Fruit fly (Drosophila melanogaster) whole organism, embryonic: ENCODE results near the gene AP-2mu.

Source experiments
- Abd-B ChIP-seq: fragments of 200-800 bp; sonication (Bioruptor generic); optimal IDR thresholded peaks from 2 replicates; lab custom pipeline; 2018; ENCODE audit warnings: missing biosample characterization, mild to moderate bottlenecking, missing genetic modification characterization, moderate library complexity
- B-H1 ChIP-seq: fragments of 200-800 bp; sonication (Bioruptor generic); IDR thresholded peaks from 3 replicates; pipeline ENCODE4 v1.3.6; 2022; ENCODE audit warnings: missing biosample characterization, missing genetic modification characterization
- Bgb ChIP-seq: fragments of 200-800 bp; sonication (Bioruptor generic); IDR thresholded peaks from 2 replicates; pipeline ENCODE4 v1.3.6; 2022; ENCODE audit warnings: missing biosample characterization, missing genetic modification characterization; ENCODE audit not compliant: partially characterized antibody
- Bteb2 ChIP-seq: fragments of 200-800 bp; sonication (Bioruptor generic); optimal IDR thresholded peaks from 2 replicates; lab custom pipeline; 2016; ENCODE audit warnings: missing biosample characterization, missing genetic modification characterization
- CG11560 ChIP-seq: fragments of 200-800 bp; sonication (Bioruptor generic); IDR thresholded peaks from 3 replicates; pipeline ENCODE4 v1.3.6; 2022; ENCODE audit warnings: missing biosample characterization, missing genetic modification characterization
- CG11695 ChIP-seq: fragments of 200-800 bp; sonication (Bioruptor generic); IDR thresholded peaks from 3 replicates; pipeline ENCODE4 v1.3.6; 2022; ENCODE audit warnings: missing biosample characterization, missing genetic modification characterization
- CG12155 ChIP-seq: fragments of 200-800 bp; sonication (Bioruptor generic); optimal IDR thresholded peaks from 3 replicates; lab custom pipeline; 2016; ENCODE audit warnings: missing biosample characterization, missing genetic modification characterization
- CG12391 ChIP-seq: fragments of 200-800 bp; sonication (Bioruptor generic); optimal IDR thresholded peaks from 3 replicates; lab custom pipeline; 2018; ENCODE audit warnings: missing biosample characterization, mild to moderate bottlenecking, missing genetic modification characterization, moderate library complexity
- CG14965 ChIP-seq: fragments of 200-800 bp; sonication (Bioruptor generic); optimal IDR thresholded peaks from 2 replicates; lab custom pipeline; 2016; ENCODE audit warnings: missing biosample characterization, missing genetic modification characterization, borderline replicate concordance
- CG1647 ChIP-seq: fragments of 200-800 bp; sonication (Bioruptor generic); optimal IDR thresholded peaks from 3 replicates; lab custom pipeline; 2016; ENCODE audit warnings: missing biosample characterization, missing genetic modification characterization
- CG16815 ChIP-seq: fragments of 200-800 bp; sonication (Bioruptor generic); optimal IDR thresholded peaks from 3 replicates; lab custom pipeline; 2017; ENCODE audit warnings: missing biosample characterization, mild to moderate bottlenecking, missing genetic modification characterization
- CG18764 ChIP-seq: fragments of 200-800 bp; sonication (Bioruptor generic); optimal IDR thresholded peaks from 3 replicates; lab custom pipeline; 2016; ENCODE audit warnings: missing biosample characterization, missing genetic modification characterization
- CG2120 ChIP-seq: fragments of 200-800 bp; sonication (Bioruptor generic); optimal IDR thresholded peaks from 3 replicates; lab custom pipeline; 2016; ENCODE audit warnings: missing biosample characterization, missing genetic modification characterization
- CG31365 ChIP-seq: fragments of 200-800 bp; sonication (Bioruptor generic); optimal IDR thresholded peaks from 2 replicates; lab custom pipeline; 2018; ENCODE audit warnings: missing biosample characterization, mild to moderate bottlenecking, missing genetic modification characterization
- CG31388 ChIP-seq: fragments of 200-800 bp; sonication (Bioruptor generic); optimal IDR thresholded peaks from 2 replicates; lab custom pipeline; 2016; ENCODE audit warnings: missing biosample characterization, missing genetic modification characterization
- CG32772 ChIP-seq: fragments of 200-800 bp; sonication (Bioruptor generic); IDR thresholded peaks from 2 replicates; pipeline ENCODE4 v1.3.6; 2022; ENCODE audit warnings: missing biosample characterization, missing genetic modification characterization
- CG3281 ChIP-seq: fragments of 200-800 bp; sonication (Bioruptor generic); optimal IDR thresholded peaks from 3 replicates; lab custom pipeline; 2017; ENCODE audit warnings: missing biosample characterization, mild to moderate bottlenecking, missing genetic modification characterization
- CG3838 ChIP-seq: fragments of 200-800 bp; sonication (Bioruptor generic); optimal IDR thresholded peaks from 3 replicates; lab custom pipeline; 2016; ENCODE audit warnings: missing biosample characterization, missing genetic modification characterization
- CG9932 ChIP-seq: fragments of 200-800 bp; sonication (Bioruptor generic); IDR thresholded peaks from 2 replicates; pipeline ENCODE4 v1.3.6; 2022; ENCODE audit warnings: missing biosample characterization, missing genetic modification characterization
- CTCF ChIP-seq: fragments of 200-800 bp; sonication (Bioruptor generic); optimal IDR thresholded peaks from 2 replicates; lab custom pipeline; 2017; ENCODE audit warnings: missing biosample characterization, mild to moderate bottlenecking, missing genetic modification characterization, moderate library complexity
- CoRest ChIP-seq: fragments of 200-800 bp; sonication (Bioruptor generic); optimal IDR thresholded peaks from 3 replicates; lab custom pipeline; 2018; ENCODE audit warnings: missing biosample characterization, mild to moderate bottlenecking, missing genetic modification characterization, moderate library complexity
- Dip2 ChIP-seq: fragments of 200-800 bp; sonication (Bioruptor generic); IDR thresholded peaks from 2 replicates; pipeline ENCODE4 v1.3.6; 2022; ENCODE audit warnings: missing biosample characterization, missing genetic modification characterization
- Gug ChIP-seq: fragments of 200-800 bp; sonication (Bioruptor generic); IDR thresholded peaks from 4 replicates; pipeline ENCODE4 v1.3.6; 2022; ENCODE audit warnings: missing biosample characterization, missing genetic modification characterization
- HmgD ChIP-seq: fragments of 200-800 bp; sonication (Bioruptor generic); optimal IDR thresholded peaks from 3 replicates; lab custom pipeline; 2016; ENCODE audit warnings: missing biosample characterization, missing genetic modification characterization
- NC2α ChIP-seq: fragments of 200-800 bp; sonication (Bioruptor generic); optimal IDR thresholded peaks from 2 replicates; lab custom pipeline; 2016; ENCODE audit warnings: missing biosample characterization, missing genetic modification characterization
- NfI ChIP-seq: fragments of 200-800 bp; sonication (Bioruptor generic); optimal IDR thresholded peaks from 3 replicates; lab custom pipeline; 2018; ENCODE audit warnings: missing biosample characterization, mild to moderate bottlenecking, missing genetic modification characterization, moderate library complexity
- Oaz ChIP-seq: fragments of 200-800 bp; sonication (Bioruptor generic); IDR thresholded peaks from 2 replicates; pipeline ENCODE4 v1.3.6; 2022; ENCODE audit warnings: missing biosample characterization, missing genetic modification characterization
- Rx ChIP-seq: fragments of 200-800 bp; sonication (Bioruptor generic); IDR thresholded peaks from 2 replicates; pipeline ENCODE4 v1.3.6; 2022; ENCODE audit warnings: missing biosample characterization, missing genetic modification characterization
- Scr ChIP-seq: fragments of 200-800 bp; sonication (Bioruptor generic); IDR thresholded peaks from 2 replicates; pipeline ENCODE4 v1.3.6; 2022; ENCODE audit warnings: missing biosample characterization, missing genetic modification characterization; ENCODE audit not compliant: partially characterized antibody
- Side ChIP-seq: fragments of 200-800 bp; sonication (Bioruptor generic); optimal IDR thresholded peaks from 2 replicates; lab custom pipeline; 2016; ENCODE audit warnings: missing biosample characterization, missing genetic modification characterization
- Sry-β ChIP-seq: fragments of 200-800 bp; sonication (Bioruptor generic); optimal IDR thresholded peaks from 2 replicates; lab custom pipeline; 2018; ENCODE audit warnings: missing biosample characterization, mild to moderate bottlenecking, missing genetic modification characterization, moderate library complexity
- Tbp ChIP-seq: fragments of >200 bp; optimal IDR thresholded peaks from 2 replicates; lab custom pipeline; 2018; ENCODE audit warnings: missing biosample characterization, missing genetic modification characterization
- Xbp1 ChIP-seq: fragments of 200-800 bp; sonication (Bioruptor generic); optimal IDR thresholded peaks from 3 replicates; lab custom pipeline; 2016; ENCODE audit warnings: missing biosample characterization, mild to moderate bottlenecking, missing genetic modification characterization
- ab ChIP-seq: fragments of 200-800 bp; sonication (Bioruptor generic); optimal IDR thresholded peaks from 2 replicates; lab custom pipeline; 2016; ENCODE audit warnings: missing biosample characterization, missing genetic modification characterization
- ac ChIP-seq: fragments of 200-800 bp; sonication (Bioruptor generic); optimal IDR thresholded peaks from 3 replicates; lab custom pipeline; 2017; ENCODE audit warnings: missing biosample characterization, mild to moderate bottlenecking, missing genetic modification characterization
- al ChIP-seq: fragments of 200-800 bp; sonication (Bioruptor generic); IDR thresholded peaks from 2 replicates; pipeline ENCODE4 v1.3.6; 2022; ENCODE audit warnings: missing biosample characterization, missing genetic modification characterization
- ap ChIP-seq: fragments of 200-800 bp; sonication (Bioruptor generic); IDR thresholded peaks from 2 replicates; pipeline ENCODE4 v1.3.6; 2022; ENCODE audit warnings: missing biosample characterization, missing genetic modification characterization
- ato ChIP-seq: fragments of 200-800 bp; sonication (Bioruptor generic); IDR thresholded peaks from 2 replicates; pipeline ENCODE4 v1.3.6; 2022; ENCODE audit warnings: missing biosample characterization, missing genetic modification characterization; ENCODE audit not compliant: partially characterized antibody
- chn ChIP-seq: fragments of 200-800 bp; sonication (Bioruptor generic); optimal IDR thresholded peaks from 2 replicates; lab custom pipeline; 2016; ENCODE audit warnings: missing biosample characterization, missing genetic modification characterization
- da ChIP-seq: fragments of 200-800 bp; sonication (Bioruptor generic); optimal IDR thresholded peaks from 2 replicates; lab custom pipeline; 2016; ENCODE audit warnings: missing biosample characterization, missing genetic modification characterization
- dimm ChIP-seq: fragments of 200-800 bp; sonication (Bioruptor generic); IDR thresholded peaks from 2 replicates; pipeline ENCODE4 v1.3.6; 2022; ENCODE audit warnings: missing biosample characterization, missing genetic modification characterization
- exex ChIP-seq: fragments of 200-800 bp; sonication (Bioruptor generic); optimal IDR thresholded peaks from 4 replicates; lab custom pipeline; 2018; ENCODE audit warnings: missing biosample characterization, mild to moderate bottlenecking, missing genetic modification characterization, moderate library complexity
- gem ChIP-seq: fragments of 200-800 bp; sonication (Bioruptor generic); optimal IDR thresholded peaks from 2 replicates; lab custom pipeline; 2019; ENCODE audit warnings: missing biosample characterization, mild to moderate bottlenecking, missing genetic modification characterization, moderate library complexity
- kay ChIP-seq: fragments of 200-800 bp; sonication (Bioruptor generic); optimal IDR thresholded peaks from 2 replicates; lab custom pipeline; 2016; ENCODE audit warnings: missing biosample characterization, missing genetic modification characterization
- mld ChIP-seq: fragments of 200-800 bp; sonication (Bioruptor generic); IDR thresholded peaks from 3 replicates; pipeline ENCODE4 v1.3.6; 2022; ENCODE audit warnings: missing biosample characterization, missing genetic modification characterization; ENCODE audit not compliant: partially characterized antibody
- otp ChIP-seq: fragments of 200-800 bp; sonication (Bioruptor generic); IDR thresholded peaks from 3 replicates; pipeline ENCODE4, ENCODE4 v1.3.6; 2022; ENCODE audit warnings: missing biosample characterization, missing genetic modification characterization
- pzg ChIP-seq: fragments of 200-800 bp; sonication (Bioruptor generic); optimal IDR thresholded peaks from 3 replicates; lab custom pipeline; 2018; ENCODE audit warnings: missing biosample characterization, mild to moderate bottlenecking, missing genetic modification characterization, moderate library complexity
- salm ChIP-seq: fragments of 200-800 bp; sonication (Bioruptor generic); optimal IDR thresholded peaks from 2 replicates; lab custom pipeline; 2018; ENCODE audit warnings: missing biosample characterization, mild to moderate bottlenecking, missing genetic modification characterization
- so ChIP-seq: fragments of 200-800 bp; sonication (Bioruptor generic); IDR thresholded peaks from 3 replicates; pipeline ENCODE4 v1.3.6; 2022; ENCODE audit warnings: missing biosample characterization, missing genetic modification characterization
- tgo ChIP-seq: fragments of 200-800 bp; sonication (Bioruptor generic); IDR thresholded peaks from 3 replicates; pipeline ENCODE4 v1.3.6; 2022; ENCODE audit warnings: missing biosample characterization, missing genetic modification characterization
- tio ChIP-seq: fragments of 200-800 bp; sonication (Bioruptor generic); optimal IDR thresholded peaks from 2 replicates; lab custom pipeline; 2017; ENCODE audit warnings: missing biosample characterization, missing genetic modification characterization, inconsistent platforms
- unpg ChIP-seq: fragments of 200-800 bp; sonication (Bioruptor generic); optimal IDR thresholded peaks from 3 replicates; lab custom pipeline; 2018; ENCODE audit warnings: missing biosample characterization, mild to moderate bottlenecking, missing genetic modification characterization, moderate library complexity
- zen ChIP-seq: fragments of 200-800 bp; sonication (Bioruptor generic); optimal IDR thresholded peaks from 3 replicates; lab custom pipeline; 2018; ENCODE audit warnings: missing biosample characterization, mild to moderate bottlenecking, missing genetic modification characterization, moderate library complexity

AP-2mu gene

DNA sequence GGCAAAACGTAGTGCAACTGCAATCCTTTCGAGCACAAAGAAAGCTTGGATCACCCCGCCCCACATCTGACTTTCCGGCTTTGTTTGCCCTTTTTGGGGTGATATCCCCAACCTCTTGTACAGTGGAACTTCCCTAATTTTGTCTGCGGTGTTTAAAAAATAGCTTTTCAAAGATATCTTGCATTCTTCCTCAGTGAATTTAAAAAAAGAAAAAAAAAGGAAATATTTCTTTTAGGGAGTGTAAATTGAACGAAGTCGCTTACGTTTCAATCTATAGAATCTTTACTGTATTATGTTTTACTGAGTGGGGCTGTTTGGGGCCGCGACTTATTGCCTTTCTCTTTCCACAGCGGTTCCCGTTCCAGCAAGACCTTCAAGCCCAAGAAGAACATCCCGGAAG, 40.6 kb upstream of the AP-2mu start (continued):
- peak; percentile 48 for TF ChIP-seq CG3281 (GFP tag; lab: Kevin White, UChicago)
- no peak for TF ChIP-seq da (GFP tag; lab: Kevin White, UChicago)
- no peak for TF ChIP-seq CoRest (tag; lab: Kevin White, UChicago)
- no peak for TF ChIP-seq ab
- no peak for TF ChIP-seq pzg (GFP tag; lab: Kevin White, UChicago)
- TF ChIP-seq Scr, result no peak
- no peak for TF ChIP-seq Abd-B (GFP tag; lab: Kevin White, UChicago)
- TF ChIP-seq tio (GFP tag; lab: Kevin White, UChicago), result no peak
- no peak for TF ChIP-seq CTCF (GFP tag; lab: Kevin White, UChicago)
- TF ChIP-seq zen (tag; lab: Kevin White, UChicago), result no peak
- peak; percentile 65; the same call in 2 of the 3 replicates for TF ChIP-seq CG11560 (tag; lab: Robert Waterston, UW)
- TF ChIP-seq Rx (GFP tag; lab: Robert Waterston, UW), result 0 out of 2 replicates have a peak, but pooled peaks have one; percentile 34
- no peak for TF ChIP-seq Tbp (GFP tag; lab: Kevin White, UChicago)
- no peak for TF ChIP-seq otp (GFP tag; lab: Robert Waterston, UW)
- peak; percentile 5 for TF ChIP-seq Side (GFP tag; lab: Kevin White, UChicago)
- no peak for TF ChIP-seq CG14965
- no peak for TF ChIP-seq CG3838 (GFP tag; lab: Kevin White, UChicago)
- no peak for TF ChIP-seq mld (GFP tag; lab: Robert Waterston, UW)
- peak; percentile 61 for TF ChIP-seq CG12155 (GFP tag; lab: Kevin White, UChicago)
- TF ChIP-seq Xbp1, result peak; percentile 68
- no peak for TF ChIP-seq Sry-β
- TF ChIP-seq exex (tag; lab: Kevin White, UChicago), result no peak
- TF ChIP-seq kay (GFP tag; lab: Kevin White, UChicago), result peak; percentile 26
- no peak for TF ChIP-seq Bgb (GFP tag; lab: Robert Waterston, UW)
- no peak for TF ChIP-seq ap (GFP tag; lab: Robert Waterston, UW)
- no peak for TF ChIP-seq CG31365 (tag; lab: Kevin White, UChicago)
- peak; percentile 59 for TF ChIP-seq NfI (GFP tag; lab: Kevin White, UChicago)
- TF ChIP-seq al (GFP tag; lab: Robert Waterston, UW), result peak; percentile 64
- TF ChIP-seq Dip2 (GFP tag; lab: Robert Waterston, UW), result no peak
- no peak for TF ChIP-seq CG31388 (GFP tag; lab: Kevin White, UChicago)
- no peak for TF ChIP-seq NC2α
- no peak for TF ChIP-seq HmgD (GFP tag; lab: Kevin White, UChicago)
- TF ChIP-seq CG18764, result no peak
- peak; percentile 79 for TF ChIP-seq CG32772 (GFP tag; lab: Robert Waterston, UW)
- TF ChIP-seq Gug, result peak; percentile 75
- TF ChIP-seq salm, result peak; percentile 17
- TF ChIP-seq ac (GFP tag; lab: Kevin White, UChicago), result no peak
- TF ChIP-seq CG2120 (GFP tag; lab: Kevin White, UChicago), result peak; percentile 81
- no peak for TF ChIP-seq gem (tag; lab: Kevin White, UChicago)
- peak; percentile 53 for TF ChIP-seq CG12391 (tag; lab: Kevin White, UChicago)
- peak; percentile 73 for TF ChIP-seq unpg (GFP tag; lab: Kevin White, UChicago)
- peak; percentile 39 for TF ChIP-seq chn (GFP tag; lab: Kevin White, UChicago)
- peak; percentile 60; the same call in 1 of the 3 replicates for TF ChIP-seq so (GFP tag; lab: Robert Waterston, UW)
- TF ChIP-seq tgo (GFP tag; lab: Robert Waterston, UW), result peak; percentile 75
- TF ChIP-seq ato (GFP tag; lab: Robert Waterston, UW), result no peak
- peak; percentile 77 for TF ChIP-seq CG9932 (GFP tag; lab: Robert Waterston, UW)
- no peak for TF ChIP-seq dimm (GFP tag; lab: Robert Waterston, UW)
- peak; percentile 47 for TF ChIP-seq B-H1 (GFP tag; lab: Robert Waterston, UW)
- TF ChIP-seq Bteb2, result peak; percentile 34
- TF ChIP-seq CG1647 (GFP tag; lab: Kevin White, UChicago), result no peak
- TF ChIP-seq CG11695 (GFP tag; lab: Robert Waterston, UW), result peak; percentile 69
- TF ChIP-seq Oaz, result peak; percentile 35; the same call in 1 of the 2 replicates
- peak; percentile 40 for TF ChIP-seq CG16815 (GFP tag; lab: Kevin White, UChicago)
